Fruit fly (Drosophila melanogaster) whole organism, prepupa: ENCODE results near the gene Hr4.

Experiments used
- Blimp-1 ChIP-seq: fragments of 200-800 bp; sonication (Bioruptor generic); optimal IDR thresholded peaks from 3 replicates; lab custom pipeline; 2017; ENCODE audit warnings: missing biosample characterization, missing genetic modification characterization, mild to moderate bottlenecking, moderate library complexity, missing genetic modification reagents
- CG10631 ChIP-seq: fragments of 200-800 bp; sonication (Bioruptor generic); optimal IDR thresholded peaks from 2 replicates; lab custom pipeline; 2016; ENCODE audit warnings: missing biosample characterization, missing genetic modification characterization
- CG10669 ChIP-seq: fragments of 200-800 bp; sonication (Bioruptor generic); optimal IDR thresholded peaks from 3 replicates; lab custom pipeline; 2018; ENCODE audit warnings: missing biosample characterization, mild to moderate bottlenecking, missing genetic modification characterization, moderate library complexity
- CG11294 ChIP-seq: fragments of 200-800 bp; sonication (Bioruptor generic); IDR thresholded peaks from 2 replicates; pipeline ENCODE4 v1.3.6; 2022; ENCODE audit warnings: missing biosample characterization, missing genetic modification characterization
- CG11902 ChIP-seq: fragments of 200-800 bp; sonication (Bioruptor generic); optimal IDR thresholded peaks from 3 replicates; lab custom pipeline; 2016; ENCODE audit warnings: missing biosample characterization, missing genetic modification characterization
- CG1621 ChIP-seq: fragments of 200-800 bp; sonication (Bioruptor generic); optimal IDR thresholded peaks from 3 replicates; lab custom pipeline; 2018; ENCODE audit warnings: missing biosample characterization, mild to moderate bottlenecking, missing genetic modification characterization
- CG16779 ChIP-seq: fragments of 200-800 bp; sonication (Bioruptor generic); optimal IDR thresholded peaks from 3 replicates; lab custom pipeline; 2017; ENCODE audit warnings: missing biosample characterization, mild to moderate bottlenecking, missing genetic modification characterization
- CG3032 ChIP-seq: fragments of 200-800 bp; optimal IDR thresholded peaks from 2 replicates; lab custom pipeline; 2019; ENCODE audit warnings: missing biosample characterization, mild to moderate bottlenecking, missing genetic modification characterization, moderate library complexity
- CG31627 ChIP-seq: fragments of 200-800 bp; sonication (Bioruptor generic); optimal IDR thresholded peaks from 3 replicates; lab custom pipeline; 2016; ENCODE audit warnings: missing biosample characterization, missing genetic modification characterization
- CG32006 ChIP-seq: fragments of 200-800 bp; sonication (Bioruptor generic); optimal IDR thresholded peaks from 3 replicates; lab custom pipeline; 2017; ENCODE audit warnings: missing biosample characterization, mild to moderate bottlenecking, missing genetic modification characterization
- CG34406 ChIP-seq: fragments of 200-800 bp; sonication (Bioruptor generic); optimal IDR thresholded peaks from 3 replicates; lab custom pipeline; 2016; ENCODE audit warnings: missing biosample characterization, missing genetic modification characterization
- CG3919 ChIP-seq: fragments of 200-800 bp; sonication (Bioruptor generic); optimal IDR thresholded peaks from 3 replicates; lab custom pipeline; 2016; ENCODE audit warnings: missing biosample characterization, missing genetic modification characterization
- CG4318 ChIP-seq: fragments of 200-800 bp; sonication (Bioruptor generic); optimal IDR thresholded peaks from 3 replicates; lab custom pipeline; 2017; ENCODE audit warnings: missing biosample characterization, mild to moderate bottlenecking, missing genetic modification characterization
- CG6163 ChIP-seq: fragments of 200-800 bp; sonication (Bioruptor generic); IDR thresholded peaks from 3 replicates; pipeline ENCODE4 v1.3.6; 2022; ENCODE audit warnings: missing biosample characterization, missing genetic modification characterization
- CG6276 ChIP-seq: fragments of 200-800 bp; sonication (Bioruptor generic); optimal IDR thresholded peaks from 2 replicates; lab custom pipeline; 2017; ENCODE audit warnings: missing biosample characterization, mild to moderate bottlenecking, missing genetic modification characterization
- CG6792 ChIP-seq: fragments of 200-800 bp; sonication (Bioruptor generic); optimal IDR thresholded peaks from 3 replicates; lab custom pipeline; 2016; ENCODE audit warnings: missing biosample characterization, missing genetic modification characterization
- CG6808 ChIP-seq: fragments of 200-800 bp; sonication (Bioruptor generic); optimal IDR thresholded peaks from 3 replicates; lab custom pipeline; 2017; ENCODE audit warnings: missing biosample characterization, missing genetic modification characterization, mild to moderate bottlenecking, moderate library complexity, missing genetic modification reagents
- CG6854 ChIP-seq: fragments of 200-800 bp; sonication (Bioruptor generic); optimal IDR thresholded peaks from 2 replicates; lab custom pipeline; 2017; ENCODE audit warnings: missing biosample characterization, mild to moderate bottlenecking, missing genetic modification characterization
- CG7368 ChIP-seq: fragments of 200-800 bp; sonication (Bioruptor generic); optimal IDR thresholded peaks from 3 replicates; lab custom pipeline; 2016; ENCODE audit warnings: missing biosample characterization, missing genetic modification characterization
- CG8119 ChIP-seq: fragments of 200-800 bp; sonication (Bioruptor generic); IDR thresholded peaks from 3 replicates; pipeline ENCODE4 v1.3.6; 2022; ENCODE audit warnings: missing biosample characterization, missing genetic modification characterization
- CG8319 ChIP-seq: fragments of 200-800 bp; sonication (Bioruptor generic); optimal IDR thresholded peaks from 3 replicates; lab custom pipeline; 2016; ENCODE audit warnings: missing biosample characterization, missing genetic modification characterization
- CG8632 ChIP-seq: fragments of 200-800 bp; sonication (Bioruptor generic); optimal IDR thresholded peaks from 3 replicates; lab custom pipeline; 2016; ENCODE audit warnings: missing biosample characterization, missing genetic modification characterization
- CG9139 ChIP-seq: fragments of 200-800 bp; sonication (Bioruptor generic); optimal IDR thresholded peaks from 3 replicates; lab custom pipeline; 2017; ENCODE audit warnings: missing biosample characterization, mild to moderate bottlenecking, missing genetic modification characterization
- Eip78C ChIP-seq: fragments of 200-800 bp; sonication (Bioruptor generic); peaks from one replicate; lab custom pipeline; 2016; ENCODE audit warnings: missing biosample characterization, missing genetic modification characterization
- Ets21C ChIP-seq: fragments of 200-800 bp; sonication (Bioruptor generic); optimal IDR thresholded peaks from 3 replicates; lab custom pipeline; 2016; ENCODE audit warnings: missing biosample characterization, missing genetic modification characterization
- Ets96B ChIP-seq: fragments of 200-800 bp; optimal IDR thresholded peaks from 2 replicates; lab custom pipeline; 2019; ENCODE audit warnings: missing biosample characterization, mild to moderate bottlenecking, missing genetic modification characterization, moderate library complexity
- Hr39 ChIP-seq: fragments of 200-800 bp; sonication (Bioruptor generic); optimal IDR thresholded peaks from 2 replicates; lab custom pipeline; 2016; ENCODE audit warnings: missing biosample characterization, missing genetic modification characterization
- Met ChIP-seq: fragments of 200-800 bp; sonication (Bioruptor generic); optimal IDR thresholded peaks from 3 replicates; lab custom pipeline; 2016; ENCODE audit warnings: missing biosample characterization, missing genetic modification characterization
- Smox ChIP-seq: fragments of 200-800 bp; sonication (Bioruptor generic); optimal IDR thresholded peaks from 3 replicates; lab custom pipeline; 2016; ENCODE audit warnings: missing biosample characterization, missing genetic modification characterization
- Sox102F ChIP-seq: fragments of 200-800 bp; sonication (Bioruptor generic); optimal IDR thresholded peaks from 2 replicates; lab custom pipeline; 2016; ENCODE audit warnings: missing biosample characterization, mild to moderate bottlenecking, missing genetic modification characterization
- Sox14 ChIP-seq: fragments of 200-800 bp; sonication (Bioruptor generic); optimal IDR thresholded peaks from 3 replicates; lab custom pipeline; 2016; ENCODE audit warnings: missing biosample characterization, missing genetic modification characterization
- acj6 ChIP-seq: fragments of 200-800 bp; sonication (Bioruptor generic); optimal IDR thresholded peaks from 3 replicates; lab custom pipeline; 2016; ENCODE audit warnings: missing biosample characterization, missing genetic modification characterization
- cyc ChIP-seq: fragments of 200-800 bp; sonication (Bioruptor generic); optimal IDR thresholded peaks from 3 replicates; lab custom pipeline; 2016; ENCODE audit warnings: missing biosample characterization, missing genetic modification characterization
- dac ChIP-seq: fragments of 200-800 bp; sonication (Bioruptor generic); optimal IDR thresholded peaks from 2 replicates; lab custom pipeline; 2017; ENCODE audit warnings: missing biosample characterization, mild to moderate bottlenecking, missing genetic modification characterization
- eg ChIP-seq: fragments of 200-800 bp; sonication (Bioruptor generic); IDR thresholded peaks from 3 replicates; pipeline ENCODE4 v1.3.6; 2022; ENCODE audit warnings: missing biosample characterization, missing genetic modification characterization
- esn ChIP-seq: fragments of 200-800 bp; sonication (Bioruptor generic); optimal IDR thresholded peaks from 2 replicates; lab custom pipeline; 2016; ENCODE audit warnings: missing biosample characterization, mild to moderate bottlenecking, missing genetic modification characterization, moderate library complexity
- fd59A ChIP-seq: fragments of 200-800 bp; sonication (Bioruptor generic); optimal IDR thresholded peaks from 2 replicates; lab custom pipeline; 2017; ENCODE audit warnings: missing biosample characterization, mild to moderate bottlenecking, missing genetic modification characterization, missing genetic modification reagents
- fd85E ChIP-seq: fragments of 200-800 bp; sonication (Bioruptor generic); optimal IDR thresholded peaks from 3 replicates; lab custom pipeline; 2016; ENCODE audit warnings: missing biosample characterization, missing genetic modification characterization
- fkh ChIP-seq: fragments of 200-800 bp; sonication (Bioruptor generic); optimal IDR thresholded peaks from 3 replicates; lab custom pipeline; 2017; ENCODE audit warnings: missing biosample characterization, mild to moderate bottlenecking, missing genetic modification characterization, moderate library complexity
- lz ChIP-seq: fragments of 200-800 bp; sonication (Bioruptor generic); optimal IDR thresholded peaks from 3 replicates; lab custom pipeline; 2016; ENCODE audit warnings: missing biosample characterization, missing genetic modification characterization
- net ChIP-seq: fragments of 200-800 bp; sonication (Bioruptor generic); optimal IDR thresholded peaks from 3 replicates; lab custom pipeline; 2016; ENCODE audit warnings: missing biosample characterization, missing genetic modification characterization
- pdm3 ChIP-seq: fragments of 200-800 bp; sonication (Bioruptor generic); optimal IDR thresholded peaks from 3 replicates; lab custom pipeline; 2016; ENCODE audit warnings: missing biosample characterization, missing genetic modification characterization
- salr ChIP-seq, 2 experiments: fragments of 200-800 bp; sonication (Bioruptor generic); optimal IDR thresholded peaks; 3 replicates each; lab custom pipeline; 2016 to 2018; ENCODE audit warnings: missing biosample characterization in 2 of 2, missing genetic modification characterization in 2 of 2, mild to moderate bottlenecking in 1 of 2
- spab ChIP-seq: fragments of 200-800 bp; sonication (Bioruptor generic); optimal IDR thresholded peaks from 2 replicates; lab custom pipeline; 2017; ENCODE audit warnings: missing biosample characterization, mild to moderate bottlenecking, missing genetic modification characterization, missing genetic modification reagents
- svp ChIP-seq: fragments of 200-800 bp; sonication (Bioruptor generic); peaks from one replicate; lab custom pipeline; 2016; ENCODE audit warnings: missing biosample characterization, missing genetic modification characterization
- topi ChIP-seq: fragments of 200-800 bp; sonication (Bioruptor generic); optimal IDR thresholded peaks from 3 replicates; lab custom pipeline; 2016; ENCODE audit warnings: missing biosample characterization, missing genetic modification characterization
- vri ChIP-seq: fragments of 200-800 bp; sonication (Bioruptor generic); optimal IDR thresholded peaks from 3 replicates; lab custom pipeline; 2016; ENCODE audit warnings: missing biosample characterization, mild to moderate bottlenecking, missing genetic modification characterization

Gene Hr4

dm6 chrX:1941669-1942092 is at the start of gene Hr4 (continued):
- TF ChIP-seq CG3919 (peak; percentile 25), salr (GFP tag; optimal IDR thresholded peaks at IDR 0.05; lab: Kevin White, UChicago) (no peak), CG11294 (GFP tag; lab: Robert Waterston, UW) (no peak), fd59A (GFP tag; lab: Kevin White, UChicago) (no peak), cyc (GFP tag; lab: Kevin White, UChicago) (no peak), esn (peak; percentile 21), Ets21C (no peak)

- no peak for TF ChIP-seq cyc (GFP tag; lab: Kevin White, UChicago)
- TF ChIP-seq Sox102F (GFP tag; lab: Kevin White, UChicago): no peak
- TF ChIP-seq topi: no peak
- no peak for TF ChIP-seq Ets21C
- no peak for TF ChIP-seq esn
- no peak for TF ChIP-seq Sox14
- no peak for TF ChIP-seq svp (GFP tag; lab: Kevin White, UChicago)
- TF ChIP-seq CG31627 (GFP tag; lab: Kevin White, UChicago): no peak
- TF ChIP-seq, all 60 proteins: peak for 0
Observed at dm6 chrX:1893532-1893931, 48.2 kb upstream of the Hr4 start.

dm6 chrX:1897384-1897783 is 44.4 kb upstream of the Hr4 start:
- TF ChIP-seq acj6 (peak; percentile 46), Blimp-1 (no peak), CG7368 (no peak), net (GFP tag; lab: Kevin White, UChicago) (no peak), spab (no peak), CG6792 (peak; percentile 50), CG4318 (no peak), vri (GFP tag; lab: Kevin White, UChicago) (no peak), CG6808 (no peak), svp (GFP tag; lab: Kevin White, UChicago) (peak; percentile 74), CG16779 (tag; lab: Kevin White, UChicago) (no peak), lz (GFP tag; lab: Kevin White, UChicago) (peak; percentile 63), CG6854 (no peak), CG11294 (GFP tag; lab: Robert Waterston, UW) (peak; percentile 21; the same call in 1 of the 2 replicates), eg (GFP tag; lab: Robert Waterston, UW) (peak; percentile 68), Hr39 (GFP tag; lab: Kevin White, UChicago) (peak; percentile 75), cyc (GFP tag; lab: Kevin White, UChicago) (peak; percentile 71), dac (no peak), CG8119 (GFP tag; lab: Robert Waterston, UW) (peak; percentile 40; the same call in 1 of the 3 replicates), CG1621 (peak; percentile 17), pdm3 (GFP tag; lab: Kevin White, UChicago) (no peak), CG9139 (GFP tag; lab: Kevin White, UChicago) (no peak), salr (GFP tag; optimal IDR thresholded peaks at IDR 0.05; lab: Kevin White, UChicago) (peak in 1 of 2 experiments; percentile 7), CG34406 (GFP tag; lab: Kevin White, UChicago) (peak; percentile 28), CG8632 (no peak), fd85E (GFP tag; lab: Kevin White, UChicago) (no peak), CG6276 (GFP tag; lab: Kevin White, UChicago) (no peak), esn (peak; percentile 67), CG11902 (GFP tag; lab: Kevin White, UChicago) (no peak), CG31627 (GFP tag; lab: Kevin White, UChicago) (peak; percentile 69), Eip78C (GFP tag; lab: Kevin White, UChicago) (peak; percentile 87), CG3919 (peak; percentile 62), CG8319 (GFP tag; lab: Kevin White, UChicago) (no peak), Ets96B (tag; lab: Kevin White, UChicago) (peak; percentile 44), CG10669 (no peak), fd59A (GFP tag; lab: Kevin White, UChicago) (peak; percentile 34), CG6163 (GFP tag; lab: Robert Waterston, UW) (peak; percentile 65), Sox14 (peak; percentile 64), Met (GFP tag; lab: Kevin White, UChicago) (no peak), Smox (no peak), CG10631 (peak; percentile 42), fkh (no peak), CG32006 (GFP tag; lab: Kevin White, UChicago) (peak; percentile 63), CG3032 (tag; lab: Kevin White, UChicago) (peak; percentile 37)
